Fruit fly (Drosophila melanogaster) whole organism, embryonic: Measurements from ENCODE around the gene CG31826.

Experiments used
- Antp ChIP-seq: fragments of 200-800 bp; sonication (Bioruptor generic); optimal IDR thresholded peaks from 3 replicates; lab custom pipeline; 2016; ENCODE audit warnings: missing biosample characterization, missing genetic modification characterization
- Atf6 ChIP-seq: fragments of 200-800 bp; sonication (Bioruptor generic); IDR thresholded peaks from 2 replicates; pipeline ENCODE4 v1.3.6; 2022; ENCODE audit warnings: missing biosample characterization, missing genetic modification characterization
- Awh ChIP-seq: fragments of 200-800 bp; sonication (Bioruptor generic); IDR thresholded peaks from 2 replicates; pipeline ENCODE4, ENCODE4 v1.3.6; 2022; ENCODE audit warnings: missing biosample characterization, missing genetic modification characterization
- B-H1 ChIP-seq: fragments of 200-800 bp; sonication (Bioruptor generic); IDR thresholded peaks from 3 replicates; pipeline ENCODE4 v1.3.6; 2022; ENCODE audit warnings: missing biosample characterization, missing genetic modification characterization
- B-H2 ChIP-seq: fragments of 200-800 bp; sonication (Bioruptor generic); optimal IDR thresholded peaks from 2 replicates; lab custom pipeline; 2018; ENCODE audit warnings: missing biosample characterization, mild to moderate bottlenecking, missing genetic modification characterization
- Bdp1 ChIP-seq: fragments of 200-800 bp; sonication (Bioruptor generic); optimal IDR thresholded peaks from 3 replicates; lab custom pipeline; 2016; ENCODE audit warnings: missing biosample characterization, missing genetic modification characterization
- CG10274 ChIP-seq: fragments of 200-800 bp; sonication (Bioruptor generic); optimal IDR thresholded peaks from 3 replicates; lab custom pipeline; 2017; ENCODE audit warnings: missing biosample characterization, mild to moderate bottlenecking, missing genetic modification characterization
- CG12299 ChIP-seq: fragments of 200-800 bp; sonication (Bioruptor generic); optimal IDR thresholded peaks from 2 replicates; lab custom pipeline; 2018; ENCODE audit warnings: missing biosample characterization, mild to moderate bottlenecking, missing genetic modification characterization
- CG14710 ChIP-seq: fragments of 200-800 bp; sonication (Bioruptor generic); optimal IDR thresholded peaks from 3 replicates; lab custom pipeline; 2019; ENCODE audit warnings: missing biosample characterization, mild to moderate bottlenecking, missing genetic modification characterization, moderate library complexity
- CG1603 ChIP-seq: fragments of 200-800 bp; sonication (Bioruptor generic); optimal IDR thresholded peaks from 2 replicates; lab custom pipeline; 2019; ENCODE audit warnings: missing biosample characterization, mild to moderate bottlenecking, missing genetic modification characterization, moderate library complexity
- CG17568 ChIP-seq: fragments of 200-800 bp; sonication (Bioruptor generic); optimal IDR thresholded peaks from 2 replicates; lab custom pipeline; 2018; ENCODE audit warnings: missing biosample characterization, mild to moderate bottlenecking, missing genetic modification characterization, moderate library complexity
- CG17829 ChIP-seq: fragments of 200-800 bp; optimal IDR thresholded peaks from 2 replicates; lab custom pipeline; 2019; ENCODE audit warnings: missing biosample characterization, mild to moderate bottlenecking, missing genetic modification characterization, moderate library complexity
- CG31441 ChIP-seq: fragments of 200-800 bp; sonication (Bioruptor generic); IDR thresholded peaks from 2 replicates; pipeline ENCODE4 v1.3.6; 2022; ENCODE audit warnings: missing biosample characterization, missing genetic modification characterization
- CG33213 ChIP-seq: fragments of 200-800 bp; sonication (Bioruptor generic); optimal IDR thresholded peaks from 3 replicates; lab custom pipeline; 2016; ENCODE audit warnings: missing biosample characterization, missing genetic modification characterization
- CG3726 ChIP-seq: fragments of 200-800 bp; sonication (Bioruptor generic); IDR thresholded peaks from 3 replicates; pipeline ENCODE4, ENCODE4 v1.3.6; 2022; ENCODE audit warnings: missing biosample characterization, missing genetic modification characterization
- CG4730 ChIP-seq: fragments of 200-800 bp; sonication (Bioruptor generic); IDR thresholded peaks from 2 replicates; pipeline ENCODE4 v1.3.6; 2022; ENCODE audit warnings: missing biosample characterization, missing genetic modification characterization
- CG6175 ChIP-seq: fragments of 200-800 bp; sonication (Bioruptor generic); IDR thresholded peaks from 3 replicates; pipeline ENCODE4 v1.3.6; 2022; ENCODE audit warnings: missing biosample characterization, missing genetic modification characterization
- CG7839 ChIP-seq: fragments of 200-800 bp; sonication (Bioruptor generic); optimal IDR thresholded peaks from 3 replicates; lab custom pipeline; 2018; ENCODE audit warnings: missing biosample characterization, mild to moderate bottlenecking, missing genetic modification characterization, moderate library complexity
- CG8089 ChIP-seq: fragments of 200-800 bp; sonication (Bioruptor generic); optimal IDR thresholded peaks from 3 replicates; lab custom pipeline; 2016; ENCODE audit warnings: missing biosample characterization, missing genetic modification characterization
- CG8281 ChIP-seq: fragments of 200-800 bp; sonication (Bioruptor generic); optimal IDR thresholded peaks from 2 replicates; lab custom pipeline; 2018; ENCODE audit warnings: missing biosample characterization, mild to moderate bottlenecking, missing genetic modification characterization, moderate library complexity
- Camta ChIP-seq: fragments of 200-800 bp; sonication (Bioruptor generic); optimal IDR thresholded peaks from 2 replicates; lab custom pipeline; 2016; ENCODE audit warnings: missing biosample characterization, missing genetic modification characterization
- Elba2 ChIP-seq: fragments of 200-800 bp; sonication (Bioruptor generic); optimal IDR thresholded peaks from 3 replicates; lab custom pipeline; 2016; ENCODE audit warnings: missing biosample characterization, missing genetic modification characterization
- Ets65A ChIP-seq: fragments of 200-800 bp; sonication (Bioruptor generic); peaks from one replicate; lab custom pipeline; 2016; ENCODE audit warnings: missing biosample characterization, missing genetic modification characterization
- GATAe ChIP-seq: fragments of 200-800 bp; sonication (Bioruptor generic); conservative IDR thresholded peaks from 2 replicates; pipeline ENCODE4 v1.3.6; 2022; ENCODE audit warnings: missing biosample characterization, missing genetic modification characterization
- HLH3B ChIP-seq: fragments of 200-800 bp; sonication (Bioruptor generic); IDR thresholded peaks from 2 replicates; pipeline ENCODE4 v1.3.6; 2022; ENCODE audit warnings: missing biosample characterization, missing genetic modification characterization
- Kr ChIP-seq: fragments of 200-800 bp; sonication (Bioruptor generic); optimal IDR thresholded peaks from 2 replicates; lab custom pipeline; 2017; ENCODE audit warnings: missing biosample characterization, mild to moderate bottlenecking, missing genetic modification characterization
- Lhr ChIP-seq: fragments of 200-800 bp; sonication (Bioruptor generic); optimal IDR thresholded peaks from 3 replicates; lab custom pipeline; 2017; ENCODE audit warnings: mild to moderate bottlenecking, missing biosample characterization, missing genetic modification reagents, missing genetic modification characterization
- NK7.1 ChIP-seq: fragments of 200-800 bp; sonication (Bioruptor generic); optimal IDR thresholded peaks from 3 replicates; lab custom pipeline; 2016; ENCODE audit warnings: missing biosample characterization, missing genetic modification characterization
- Neu2 ChIP-seq: fragments of 200-800 bp; sonication (Bioruptor generic); optimal IDR thresholded peaks from 3 replicates; lab custom pipeline; 2016; ENCODE audit warnings: missing biosample characterization, missing genetic modification characterization, borderline replicate concordance
- Nf-YA ChIP-seq: fragments of 200-800 bp; sonication (Bioruptor generic); IDR thresholded peaks from 2 replicates; pipeline ENCODE4 v1.3.6; 2022; ENCODE audit warnings: missing biosample characterization, missing genetic modification characterization
- Rfx ChIP-seq: fragments of 200-800 bp; sonication (Bioruptor generic); IDR thresholded peaks from 2 replicates; pipeline ENCODE4 v1.3.6; 2022; ENCODE audit warnings: missing biosample characterization, missing genetic modification characterization
- Side ChIP-seq: fragments of 200-800 bp; sonication (Bioruptor generic); optimal IDR thresholded peaks from 2 replicates; lab custom pipeline; 2016; ENCODE audit warnings: missing biosample characterization, missing genetic modification characterization
- Sry-δ ChIP-seq: fragments of 200-800 bp; sonication (Bioruptor generic); optimal IDR thresholded peaks from 2 replicates; lab custom pipeline; 2016; ENCODE audit warnings: missing biosample characterization, missing genetic modification characterization
- YL-1 ChIP-seq: fragments of 200-800 bp; sonication (Bioruptor generic); optimal IDR thresholded peaks from 3 replicates; lab custom pipeline; 2017; ENCODE audit warnings: missing biosample characterization, mild to moderate bottlenecking, missing genetic modification characterization
- crc ChIP-seq: fragments of 200-800 bp; sonication (Bioruptor generic); optimal IDR thresholded peaks from 2 replicates; lab custom pipeline; 2016; ENCODE audit warnings: missing biosample characterization, missing genetic modification characterization
- croc ChIP-seq: fragments of 200-800 bp; sonication (Bioruptor generic); conservative IDR thresholded peaks from 3 replicates; pipeline ENCODE4 v1.3.6; 2022; ENCODE audit warnings: missing biosample characterization, missing genetic modification characterization
- dati ChIP-seq: fragments of 200-800 bp; sonication (Bioruptor generic); IDR thresholded peaks from 2 replicates; pipeline ENCODE4 v1.3.6; 2022; ENCODE audit warnings: missing biosample characterization, missing genetic modification characterization
- en ChIP-seq: fragments of 200-800 bp; sonication (Bioruptor generic); optimal IDR thresholded peaks from 2 replicates; lab custom pipeline; 2016; ENCODE audit warnings: missing biosample characterization, missing genetic modification characterization
- ewg ChIP-seq: fragments of 200-800 bp; sonication (Bioruptor generic); optimal IDR thresholded peaks from 3 replicates; lab custom pipeline; 2017; ENCODE audit warnings: mild to moderate bottlenecking, missing biosample characterization, missing genetic modification reagents, missing genetic modification characterization
- hkb ChIP-seq, 2 experiments: fragments of 200-800 bp in 1 of 2; fragments of >200 bp in 1 of 2; sonication (Bioruptor generic) in 1 of 2; IDR thresholded peaks in 1 of 2; optimal IDR thresholded peaks in 1 of 2; 2 replicates each; pipeline versions ENCODE4 v1.3.6 to Lab custom; 2017 to 2022; ENCODE audit warnings: missing biosample characterization in 1 of 2, missing genetic modification characterization in 1 of 2
- nmo ChIP-seq: fragments of 200-800 bp; sonication (Bioruptor generic); optimal IDR thresholded peaks from 2 replicates; lab custom pipeline; 2018; ENCODE audit warnings: missing biosample characterization, mild to moderate bottlenecking, missing genetic modification characterization, moderate library complexity
- pho ChIP-seq: fragments of 200-800 bp; sonication (Bioruptor generic); optimal IDR thresholded peaks from 2 replicates; lab custom pipeline; 2016; ENCODE audit warnings: missing biosample characterization, missing genetic modification characterization
- phol ChIP-seq: fragments of 200-800 bp; sonication (Bioruptor generic); optimal IDR thresholded peaks from 3 replicates; lab custom pipeline; 2018; ENCODE audit warnings: missing biosample characterization, mild to moderate bottlenecking, missing genetic modification characterization, moderate library complexity
- pzg ChIP-seq: fragments of 200-800 bp; sonication (Bioruptor generic); optimal IDR thresholded peaks from 3 replicates; lab custom pipeline; 2018; ENCODE audit warnings: missing biosample characterization, mild to moderate bottlenecking, missing genetic modification characterization, moderate library complexity
- repo ChIP-seq: fragments of 200-800 bp; sonication (Bioruptor generic); optimal IDR thresholded peaks from 2 replicates; lab custom pipeline; 2016; ENCODE audit warnings: missing biosample characterization, missing genetic modification characterization
- sna ChIP-seq: fragments of 200-800 bp; sonication (Bioruptor generic); IDR thresholded peaks from 2 replicates; pipeline ENCODE4 v1.3.6; 2022; ENCODE audit warnings: missing biosample characterization, missing genetic modification characterization; ENCODE audit not compliant: partially characterized antibody
- ssp ChIP-seq: fragments of 200-800 bp; sonication (Bioruptor generic); IDR thresholded peaks from 2 replicates; pipeline ENCODE4 v1.3.6; 2022; ENCODE audit warnings: missing biosample characterization, missing genetic modification characterization
- twi ChIP-seq: fragments of 200-800 bp; optimal IDR thresholded peaks from 2 replicates; lab custom pipeline; 2019; ENCODE audit warnings: missing biosample characterization, mild to moderate bottlenecking, missing genetic modification characterization, moderate library complexity
- wek ChIP-seq: fragments of 200-800 bp; sonication (Bioruptor generic); optimal IDR thresholded peaks from 3 replicates; lab custom pipeline; 2018; ENCODE audit warnings: missing biosample characterization, mild to moderate bottlenecking, missing genetic modification characterization, moderate library complexity

Gene CG31826

DNA sequence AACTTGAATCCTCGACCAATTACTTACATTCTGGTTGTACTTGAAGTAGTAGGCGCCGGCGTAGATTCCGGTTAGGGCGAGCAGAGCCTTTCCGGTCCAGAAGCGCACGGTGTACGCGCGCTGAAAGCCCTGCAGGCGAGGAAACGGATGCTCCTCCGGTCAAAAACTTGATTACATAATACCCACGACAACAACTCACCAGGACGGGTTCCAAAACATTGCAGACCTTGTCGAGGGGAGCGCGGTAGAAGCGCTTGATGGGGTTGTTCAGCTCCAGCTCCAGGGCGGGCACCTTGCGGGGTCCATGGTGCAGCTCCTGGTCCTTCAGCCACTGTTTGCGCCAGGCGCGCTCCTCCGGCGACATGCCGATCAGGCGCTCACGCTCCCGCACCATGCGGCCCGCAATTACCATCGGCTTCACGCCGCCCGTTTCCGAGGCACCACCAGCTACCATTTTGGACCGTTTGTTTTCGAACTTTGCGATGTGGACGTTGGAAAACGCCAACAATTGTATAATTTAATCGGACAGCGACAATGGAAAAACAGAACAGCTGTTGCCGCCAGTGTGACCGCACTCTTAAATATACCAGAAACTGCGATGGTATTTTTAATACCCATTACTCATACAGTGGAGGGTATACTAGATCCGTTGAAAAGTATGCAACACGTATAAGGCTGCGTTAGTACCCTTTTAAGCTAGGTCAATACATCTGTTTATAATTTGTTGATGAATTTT lies 22.2 kb downstream of the CG31826 start, which contains the start of gene ND-B17 (continued):
- TF ChIP-seq CG8281: no peak
- peak; percentile 81 for TF ChIP-seq Rfx (GFP tag; lab: Robert Waterston, UW)
- TF ChIP-seq CG4730 (GFP tag; lab: Robert Waterston, UW): no peak
- no peak for TF ChIP-seq GATAe
- TF ChIP-seq CG1603 (tag; lab: Kevin White, UChicago): peak; percentile 72
- TF ChIP-seq YL-1: peak; percentile 50
- no peak for TF ChIP-seq Atf6 (GFP tag; lab: Robert Waterston, UW)
- TF ChIP-seq Bdp1: peak; percentile 6
- TF ChIP-seq CG6175 (GFP tag; lab: Robert Waterston, UW): no peak
- peak; percentile 33; the same call in 1 of the 2 replicates for TF ChIP-seq HLH3B (GFP tag; lab: Robert Waterston, UW)
- TF ChIP-seq CG17829 (tag; lab: Kevin White, UChicago): peak; percentile 1
- 0 out of 3 replicates have a peak, but pooled peaks have one; percentile 41 for TF ChIP-seq CG3726 (GFP tag; lab: Robert Waterston, UW)
- TF ChIP-seq Awh (GFP tag; lab: Robert Waterston, UW): 0 out of 2 replicates have a peak, but pooled peaks have one; percentile 24
- peak; percentile 76 for TF ChIP-seq pzg (GFP tag; lab: Kevin White, UChicago)
- TF ChIP-seq Ets65A: no peak
- TF ChIP-seq CG31441 (GFP tag; lab: Robert Waterston, UW): no peak
- TF ChIP-seq Sry-δ (GFP tag; lab: Kevin White, UChicago): peak; percentile 12
- peak; percentile 48 for TF ChIP-seq Camta (GFP tag; lab: Kevin White, UChicago)
- TF ChIP-seq Kr: no peak
- no peak for TF ChIP-seq croc (GFP tag; lab: Robert Waterston, UW)
- no peak for TF ChIP-seq Neu2 (GFP tag; lab: Kevin White, UChicago)
- TF ChIP-seq en (GFP tag; lab: Kevin White, UChicago): no peak
- no peak for TF ChIP-seq CG17568 (GFP tag; lab: Kevin White, UChicago)
- 0 out of 2 replicates have a peak, but pooled peaks have one; percentile 32 for TF ChIP-seq sna (GFP tag; lab: Robert Waterston, UW)
- TF ChIP-seq repo: no peak
- TF ChIP-seq pho (GFP tag; lab: Kevin White, UChicago): peak; percentile 44
- TF ChIP-seq dati (GFP tag; lab: Robert Waterston, UW): 0 out of 2 replicates have a peak, but pooled peaks have one; percentile 29
- TF ChIP-seq Lhr: peak; percentile 65
- no peak for TF ChIP-seq CG7839
- TF ChIP-seq ewg (GFP tag; lab: Kevin White, UChicago): no peak
- peak; percentile 23 for TF ChIP-seq CG14710 (tag; lab: Kevin White, UChicago)
- TF ChIP-seq wek (GFP tag; lab: Kevin White, UChicago): no peak
- peak; percentile 29 for TF ChIP-seq hkb (optimal IDR thresholded peaks at IDR 0.05; lab: Kevin White, UChicago)
- TF ChIP-seq hkb (GFP tag; IDR thresholded peaks at IDR 0.05; lab: Robert Waterston, UW): peak; percentile 63; the same call in 1 of the 2 replicates
- TF ChIP-seq Elba2 (GFP tag; lab: Kevin White, UChicago): peak; percentile 15
- no peak; the same call in 2 of the 3 replicates for TF ChIP-seq B-H1 (GFP tag; lab: Robert Waterston, UW)
- peak; percentile 68 for TF ChIP-seq Antp (GFP tag; lab: Kevin White, UChicago)
- TF ChIP-seq phol (tag; lab: Kevin White, UChicago): peak; percentile 17
- peak; percentile 36 for TF ChIP-seq B-H2 (GFP tag; lab: Kevin White, UChicago)
- peak; percentile 39 for TF ChIP-seq CG8089 (GFP tag; lab: Kevin White, UChicago)
- TF ChIP-seq CG12299 (tag; lab: Kevin White, UChicago): no peak
- TF ChIP-seq nmo: peak; percentile 21
- TF ChIP-seq Side (GFP tag; lab: Kevin White, UChicago): peak; percentile 46
- TF ChIP-seq CG10274 (GFP tag; lab: Kevin White, UChicago): no peak
- TF ChIP-seq crc (GFP tag; lab: Kevin White, UChicago): no peak
- TF ChIP-seq ssp (GFP tag; lab: Robert Waterston, UW): peak; percentile 29; the same call in 1 of the 2 replicates
- no peak for TF ChIP-seq NK7.1 (GFP tag; lab: Kevin White, UChicago)
- TF ChIP-seq twi (tag; lab: Kevin White, UChicago): peak; percentile 27
- TF ChIP-seq Nf-YA (GFP tag; lab: Robert Waterston, UW): no peak
- TF ChIP-seq CG33213 (GFP tag; lab: Kevin White, UChicago): peak; percentile 37
